Worm (Caenorhabditis elegans) whole organism, L3 larva: ENCODE data around the gene chil-18.

Experiments
- ama-1 ChIP-seq: fragments of 150-350 bp; optimal IDR thresholded peaks from 2 replicates; lab custom pipeline; 2018
- zag-1 ChIP-seq: fragments of 150-350 bp; optimal IDR thresholded peaks from 2 replicates; lab custom pipeline; 2014; ENCODE audit warnings: missing biosample characterization, missing genetic modification characterization

ce11 chrII:9485081-9485730, 37.1 kb downstream of the chil-18 start:
- no peak for TF ChIP-seq zag-1 (tag; lab: Kevin White, UChicago)
- no peak for TF ChIP-seq ama-1 (lab: Kevin White, UChicago)
